Fruit fly (Drosophila melanogaster) whole organism, embryonic: ENCODE data around the gene bor.
A peak's percentile ranks its signal among the peaks of the same experiment; 100 is the strongest.

Experiments used
- Atf3 ChIP-seq: fragments of 200-800 bp; sonication (Bioruptor generic); optimal IDR thresholded peaks from 3 replicates; lab custom pipeline; 2016; ENCODE audit warnings: missing biosample characterization, missing genetic modification characterization
- B-H1 ChIP-seq: fragments of 200-800 bp; sonication (Bioruptor generic); IDR thresholded peaks from 3 replicates; pipeline ENCODE4 v1.3.6; 2022; ENCODE audit warnings: missing biosample characterization, missing genetic modification characterization
- C15 ChIP-seq: fragments of 200-800 bp; sonication (Bioruptor generic); IDR thresholded peaks from 3 replicates; pipeline ENCODE4 v1.3.6; 2022; ENCODE audit warnings: missing biosample characterization, missing genetic modification characterization
- CG10147 ChIP-seq: fragments of 200-800 bp; sonication (Bioruptor generic); optimal IDR thresholded peaks from 2 replicates; lab custom pipeline; 2019; ENCODE audit warnings: missing biosample characterization, mild to moderate bottlenecking, missing genetic modification characterization, moderate library complexity
- CG11504 ChIP-seq: fragments of 200-800 bp; sonication (Bioruptor generic); optimal IDR thresholded peaks from 3 replicates; lab custom pipeline; 2019; ENCODE audit warnings: missing biosample characterization, mild to moderate bottlenecking, missing genetic modification characterization, moderate library complexity
- CG12104 ChIP-seq: fragments of 200-800 bp; sonication (Bioruptor generic); optimal IDR thresholded peaks from 3 replicates; lab custom pipeline; 2016; ENCODE audit warnings: missing biosample characterization, missing genetic modification characterization
- CG1233 ChIP-seq: fragments of 200-800 bp; sonication (Bioruptor generic); optimal IDR thresholded peaks from 4 replicates; lab custom pipeline; 2018; ENCODE audit warnings: missing biosample characterization, mild to moderate bottlenecking, missing genetic modification characterization
- CG14014 ChIP-seq: fragments of 200-800 bp; sonication (Bioruptor generic); IDR thresholded peaks from 2 replicates; pipeline ENCODE4 v1.3.6; 2022; ENCODE audit warnings: missing biosample characterization, missing genetic modification characterization
- CG14710 ChIP-seq: fragments of 200-800 bp; sonication (Bioruptor generic); optimal IDR thresholded peaks from 3 replicates; lab custom pipeline; 2019; ENCODE audit warnings: missing biosample characterization, mild to moderate bottlenecking, missing genetic modification characterization, moderate library complexity
- CG16863 ChIP-seq: fragments of 200-800 bp; sonication (Bioruptor generic); optimal IDR thresholded peaks from 3 replicates; lab custom pipeline; 2016; ENCODE audit warnings: missing biosample characterization, missing genetic modification characterization
- CG17328 ChIP-seq: fragments of 200-800 bp; sonication (Bioruptor generic); IDR thresholded peaks from 2 replicates; pipeline ENCODE4 v1.3.6; 2022; ENCODE audit warnings: missing biosample characterization, missing genetic modification characterization
- CG18476 ChIP-seq: fragments of 200-800 bp; sonication (Bioruptor generic); optimal IDR thresholded peaks from 2 replicates; lab custom pipeline; 2016; ENCODE audit warnings: missing biosample characterization, mild to moderate bottlenecking, missing genetic modification characterization
- CG18764 ChIP-seq: fragments of 200-800 bp; sonication (Bioruptor generic); optimal IDR thresholded peaks from 3 replicates; lab custom pipeline; 2016; ENCODE audit warnings: missing biosample characterization, missing genetic modification characterization
- CG2129 ChIP-seq: fragments of 200-800 bp; sonication (Bioruptor generic); IDR thresholded peaks from 2 replicates; pipeline ENCODE4 v1.3.6; 2022; ENCODE audit warnings: missing biosample characterization, missing genetic modification characterization; ENCODE audit not compliant: partially characterized antibody
- CG2678 ChIP-seq: fragments of 200-800 bp; sonication (Bioruptor generic); optimal IDR thresholded peaks from 3 replicates; lab custom pipeline; 2019; ENCODE audit warnings: missing biosample characterization, mild to moderate bottlenecking, missing genetic modification characterization, moderate library complexity
- CG3995 ChIP-seq: fragments of 200-800 bp; sonication (Bioruptor generic); optimal IDR thresholded peaks from 3 replicates; lab custom pipeline; 2016; ENCODE audit warnings: missing biosample characterization, missing genetic modification characterization
- CG42726 ChIP-seq: fragments of 200-800 bp; sonication (Bioruptor generic); IDR thresholded peaks from 2 replicates; pipeline ENCODE4 v1.3.6; 2022; ENCODE audit warnings: missing biosample characterization, missing genetic modification characterization; ENCODE audit not compliant: partially characterized antibody
- CG4404 ChIP-seq: fragments of 200-800 bp; sonication (Bioruptor generic); IDR thresholded peaks from 2 replicates; pipeline ENCODE4 v1.3.6; 2022; ENCODE audit warnings: missing biosample characterization, missing genetic modification characterization
- CG6254 ChIP-seq: fragments of 200-800 bp; sonication (Bioruptor generic); optimal IDR thresholded peaks from 3 replicates; lab custom pipeline; 2017; ENCODE audit warnings: mild to moderate bottlenecking, missing biosample characterization, missing genetic modification reagents, missing genetic modification characterization
- CG6854 ChIP-seq: fragments of 200-800 bp; sonication (Bioruptor generic); optimal IDR thresholded peaks from 3 replicates; lab custom pipeline; 2017; ENCODE audit warnings: missing biosample characterization, mild to moderate bottlenecking, missing genetic modification characterization
- CG7357 ChIP-seq: fragments of 200-800 bp; sonication (Bioruptor generic); IDR thresholded peaks from 3 replicates; pipeline ENCODE4 v1.3.6; 2022; ENCODE audit warnings: missing biosample characterization, missing genetic modification characterization
- CG7556 ChIP-seq: fragments of 200-800 bp; sonication (Bioruptor generic); optimal IDR thresholded peaks from 2 replicates; lab custom pipeline; 2017; ENCODE audit warnings: missing biosample characterization, mild to moderate bottlenecking, missing genetic modification characterization
- CG8478 ChIP-seq: fragments of >200 bp; optimal IDR thresholded peaks from 2 replicates; lab custom pipeline; 2018
- CrebB ChIP-seq: fragments of 200-800 bp; sonication (Bioruptor generic); optimal IDR thresholded peaks from 3 replicates; lab custom pipeline; 2018; ENCODE audit warnings: missing biosample characterization, mild to moderate bottlenecking, missing genetic modification characterization
- Dad ChIP-seq: fragments of 200-800 bp; sonication (Bioruptor generic); optimal IDR thresholded peaks from 3 replicates; lab custom pipeline; 2016; ENCODE audit warnings: missing biosample characterization, missing genetic modification characterization
- Doc3 ChIP-seq: fragments of 200-800 bp; sonication (Bioruptor generic); IDR thresholded peaks from 3 replicates; pipeline ENCODE4 v1.3.6; 2022; ENCODE audit warnings: missing biosample characterization, missing genetic modification characterization; ENCODE audit not compliant: partially characterized antibody
- Dp ChIP-seq: fragments of 200-800 bp; sonication (Bioruptor generic); optimal IDR thresholded peaks from 2 replicates; lab custom pipeline; 2018; ENCODE audit warnings: missing biosample characterization, mild to moderate bottlenecking, missing genetic modification characterization, moderate library complexity
- H2.0 ChIP-seq: fragments of 200-800 bp; sonication (Bioruptor generic); IDR thresholded peaks from 2 replicates; pipeline ENCODE4 v1.3.6; 2022; ENCODE audit warnings: missing biosample characterization, missing genetic modification characterization
- Hsf ChIP-seq: fragments of 200-800 bp; sonication (Bioruptor generic); optimal IDR thresholded peaks from 3 replicates; lab custom pipeline; 2016; ENCODE audit warnings: missing biosample characterization, missing genetic modification characterization
- Meics ChIP-seq: fragments of 200-800 bp; sonication (Bioruptor generic); optimal IDR thresholded peaks from 2 replicates; lab custom pipeline; 2017; ENCODE audit warnings: missing biosample characterization, mild to moderate bottlenecking, missing genetic modification characterization
- NFAT ChIP-seq: fragments of 200-800 bp; sonication (Bioruptor generic); IDR thresholded peaks from 2 replicates; pipeline ENCODE4 v1.3.6; 2022; ENCODE audit warnings: missing biosample characterization, missing genetic modification characterization
- bab2 ChIP-seq: fragments of 200-800 bp; sonication (Bioruptor generic); optimal IDR thresholded peaks from 2 replicates; lab custom pipeline; 2016; ENCODE audit warnings: missing biosample characterization, missing genetic modification characterization
- cad ChIP-seq: fragments of >200 bp; optimal IDR thresholded peaks from 2 replicates; lab custom pipeline; 2017; ENCODE audit warnings: missing biosample characterization, missing genetic modification characterization
- cwo ChIP-seq: fragments of 200-800 bp; sonication (Bioruptor generic); optimal IDR thresholded peaks from 3 replicates; lab custom pipeline; 2017; ENCODE audit warnings: missing biosample characterization, missing genetic modification characterization, mild to moderate bottlenecking, moderate library complexity, missing genetic modification reagents
- dpn ChIP-seq, 2 experiments: fragments of 200-800 bp; sonication (Bioruptor generic); optimal IDR thresholded peaks; 3 replicates each; lab custom pipeline; 2016; ENCODE audit warnings: missing biosample characterization in 2 of 2, missing genetic modification characterization in 2 of 2
- dysf ChIP-seq: fragments of 200-800 bp; sonication (Bioruptor generic); IDR thresholded peaks from 3 replicates; pipeline ENCODE4 v1.3.6; 2022; ENCODE audit warnings: missing biosample characterization, missing genetic modification characterization
- ewg ChIP-seq: fragments of 200-800 bp; sonication (Bioruptor generic); optimal IDR thresholded peaks from 3 replicates; lab custom pipeline; 2017; ENCODE audit warnings: mild to moderate bottlenecking, missing biosample characterization, missing genetic modification reagents, missing genetic modification characterization
- fd3F ChIP-seq: fragments of 200-800 bp; sonication (Bioruptor generic); optimal IDR thresholded peaks from 2 replicates; lab custom pipeline; 2018; ENCODE audit warnings: missing biosample characterization, mild to moderate bottlenecking, missing genetic modification characterization, moderate library complexity
- gcm ChIP-seq: fragments of 200-800 bp; sonication (Bioruptor generic); optimal IDR thresholded peaks from 2 replicates; lab custom pipeline; 2019; ENCODE audit warnings: missing biosample characterization, mild to moderate bottlenecking, missing genetic modification characterization, moderate library complexity
- knrl ChIP-seq: fragments of 200-800 bp; sonication (Bioruptor generic); IDR thresholded peaks from 3 replicates; pipeline ENCODE4 v1.3.6; 2022; ENCODE audit warnings: missing biosample characterization, missing genetic modification characterization; ENCODE audit not compliant: partially characterized antibody
- lab ChIP-seq: fragments of 200-800 bp; sonication (Bioruptor generic); optimal IDR thresholded peaks from 3 replicates; lab custom pipeline; 2017; ENCODE audit warnings: missing biosample characterization, missing genetic modification characterization, mild to moderate bottlenecking, moderate library complexity, missing genetic modification reagents
- mld ChIP-seq: fragments of 200-800 bp; sonication (Bioruptor generic); IDR thresholded peaks from 3 replicates; pipeline ENCODE4 v1.3.6; 2022; ENCODE audit warnings: missing biosample characterization, missing genetic modification characterization; ENCODE audit not compliant: partially characterized antibody
- org-1 ChIP-seq: fragments of 200-800 bp; sonication (Bioruptor generic); optimal IDR thresholded peaks from 2 replicates; lab custom pipeline; 2017; ENCODE audit warnings: missing biosample characterization, missing genetic modification characterization
- peb ChIP-seq: fragments of 200-800 bp; sonication (Bioruptor generic); IDR thresholded peaks from 2 replicates; pipeline ENCODE4 v1.3.6; 2022; ENCODE audit warnings: missing biosample characterization, missing genetic modification characterization
- prd ChIP-seq, 3 experiments: fragments of >200 bp in 2 of 3; fragments of 200-800 bp in 1 of 3; sonication (Bioruptor generic) in 1 of 3; optimal IDR thresholded peaks in 2 of 3; IDR thresholded peaks in 1 of 3; 2 replicates in 2 of 3; 3 replicates in 1 of 3; pipeline versions ENCODE4 v1.3.6 to Lab custom; 2017 to 2022; ENCODE audit warnings: missing biosample characterization in 1 of 3, missing genetic modification characterization in 1 of 3
- pum ChIP-seq: fragments of 200-800 bp; sonication (Bioruptor generic); optimal IDR thresholded peaks from 2 replicates; lab custom pipeline; 2016; ENCODE audit warnings: missing biosample characterization, missing genetic modification characterization
- pzg ChIP-seq: fragments of 200-800 bp; sonication (Bioruptor generic); optimal IDR thresholded peaks from 3 replicates; lab custom pipeline; 2018; ENCODE audit warnings: missing biosample characterization, mild to moderate bottlenecking, missing genetic modification characterization, moderate library complexity
- zf30C ChIP-seq: fragments of 200-800 bp; sonication (Bioruptor generic); optimal IDR thresholded peaks from 3 replicates; lab custom pipeline; 2018; ENCODE audit warnings: missing biosample characterization, mild to moderate bottlenecking, missing genetic modification characterization

Gene bor

dm6 chr3R:16214474-16215318 lies 49.2 kb downstream of the bor start (continued):
- TF ChIP-seq fd3F (GFP tag; lab: Kevin White, UChicago) (no peak), lab (peak; percentile 37), CG16863 (GFP tag; lab: Kevin White, UChicago) (no peak), bab2 (no peak), cwo (GFP tag; lab: Kevin White, UChicago) (peak; percentile 22), H2.0 (GFP tag; lab: Robert Waterston, UW) (peak; percentile 5; the same call in 1 of the 2 replicates), peb (GFP tag; lab: Robert Waterston, UW) (no peak), zf30C (GFP tag; lab: Kevin White, UChicago) (no peak), dysf (no peak), prd (optimal IDR thresholded peaks at IDR 0.05; lab: Kevin White, UChicago) (no peak), prd (GFP tag; IDR thresholded peaks at IDR 0.05; lab: Robert Waterston, UW) (no peak), B-H1 (GFP tag; lab: Robert Waterston, UW) (no peak), CG2129 (GFP tag; lab: Robert Waterston, UW) (no peak), CG18764 (GFP tag; lab: Kevin White, UChicago) (no peak), Dp (no peak), Dad (GFP tag; lab: Kevin White, UChicago) (no peak), org-1 (GFP tag; lab: Kevin White, UChicago) (peak; percentile 5), CG2678 (tag; lab: Kevin White, UChicago) (peak; percentile 72), CG6254 (GFP tag; lab: Kevin White, UChicago) (no peak), CG3995 (no peak), Atf3 (GFP tag; lab: Kevin White, UChicago) (no peak), CG42726 (no peak), Hsf (GFP tag; lab: Kevin White, UChicago) (peak; percentile 42), CG8478 (lab: Kevin White, UChicago) (peak; percentile 79), pum (no peak), knrl (GFP tag; lab: Robert Waterston, UW) (no peak), CG11504 (tag; lab: Kevin White, UChicago) (peak; percentile 70), dpn (GFP tag; optimal IDR thresholded peaks at IDR 0.05; lab: Kevin White, UChicago) (peak in 1 of 2 experiments; percentile 26), NFAT (GFP tag; lab: Robert Waterston, UW) (no peak), Meics (GFP tag; lab: Kevin White, UChicago) (peak; percentile 62), CG7556 (GFP tag; lab: Kevin White, UChicago) (peak; percentile 87), CG4404 (GFP tag; lab: Robert Waterston, UW) (no peak), ewg (no peak), CG14710 (no peak), pzg (no peak), gcm (GFP tag; lab: Kevin White, UChicago) (no peak), C15 (GFP tag; lab: Robert Waterston, UW) (no peak), CG18476 (GFP tag; lab: Kevin White, UChicago) (no peak), cad (no peak), CG1233 (GFP tag; lab: Kevin White, UChicago) (peak; percentile 21), CG7357 (GFP tag; lab: Robert Waterston, UW) (no peak), CG6854 (peak; percentile 41), Doc3 (GFP tag; lab: Robert Waterston, UW) (no peak), CG17328 (GFP tag; lab: Robert Waterston, UW) (no peak), CrebB (tag; lab: Kevin White, UChicago) (no peak), CG12104 (GFP tag; lab: Kevin White, UChicago) (peak; percentile 59), mld (no peak), CG14014 (peak; percentile 10; the same call in 1 of the 2 replicates), CG10147 (GFP tag; lab: Kevin White, UChicago) (peak; percentile 16)
